Worm (Caenorhabditis elegans) whole organism, late embryonic: ENCODE data around the gene srh-266.

Experiments
- F13H6.1 ChIP-seq: sonication (generic microtip); optimal IDR thresholded peaks from 2 replicates; lab custom pipeline; 2016; ENCODE audit warnings: missing genetic modification characterization, missing compliant biosample characterization
- K02D7.2 ChIP-seq: sonication (generic microtip); optimal IDR thresholded peaks from 2 replicates; lab custom pipeline; 2017; ENCODE audit warnings: mild to moderate bottlenecking, missing genetic modification characterization, missing compliant biosample characterization
- che-1 ChIP-seq: sonication (generic microtip); optimal IDR thresholded peaks from 2 replicates; lab custom pipeline; 2016; ENCODE audit warnings: mild to moderate bottlenecking, missing genetic modification characterization, missing compliant biosample characterization
- dmd-4 ChIP-seq: sonication (generic microtip); optimal IDR thresholded peaks from 2 replicates; lab custom pipeline; 2016; ENCODE audit warnings: borderline replicate concordance, missing genetic modification characterization, missing compliant biosample characterization
- elt-4 ChIP-seq: sonication (generic microtip); optimal IDR thresholded peaks from 2 replicates; lab custom pipeline; 2016; ENCODE audit warnings: missing genetic modification characterization, missing compliant biosample characterization
- fkh-10 ChIP-seq: fragments of 150-350 bp; optimal IDR thresholded peaks from 2 replicates; lab custom pipeline; 2014; ENCODE audit warnings: missing biosample characterization, missing genetic modification reagents, missing genetic modification characterization
- gmeb-2 ChIP-seq: sonication (generic microtip); optimal IDR thresholded peaks from 2 replicates; lab custom pipeline; 2016; ENCODE audit warnings: missing genetic modification characterization, inconsistent platforms, missing compliant biosample characterization
- nfya-1 ChIP-seq: sonication (generic microtip); optimal IDR thresholded peaks from 2 replicates; lab custom pipeline; 2017; ENCODE audit warnings: missing genetic modification characterization, mild to moderate bottlenecking, missing compliant biosample characterization, antibody characterized with exemption, moderate library complexity
- odd-2 ChIP-seq: sonication (generic microtip); optimal IDR thresholded peaks from 2 replicates; lab custom pipeline; 2017; ENCODE audit warnings: antibody characterized with exemption, mild to moderate bottlenecking, missing genetic modification characterization, missing compliant biosample characterization
- pax-1 ChIP-seq: fragments of 150-350 bp; optimal IDR thresholded peaks from 2 replicates; lab custom pipeline; 2014; ENCODE audit warnings: missing biosample characterization, missing genetic modification characterization
- pros-1 ChIP-seq: fragments of 150-350 bp; optimal IDR thresholded peaks from 2 replicates; lab custom pipeline; 2014; ENCODE audit warnings: missing biosample characterization, missing genetic modification reagents, missing genetic modification characterization

srh-266 gene

DNA sequence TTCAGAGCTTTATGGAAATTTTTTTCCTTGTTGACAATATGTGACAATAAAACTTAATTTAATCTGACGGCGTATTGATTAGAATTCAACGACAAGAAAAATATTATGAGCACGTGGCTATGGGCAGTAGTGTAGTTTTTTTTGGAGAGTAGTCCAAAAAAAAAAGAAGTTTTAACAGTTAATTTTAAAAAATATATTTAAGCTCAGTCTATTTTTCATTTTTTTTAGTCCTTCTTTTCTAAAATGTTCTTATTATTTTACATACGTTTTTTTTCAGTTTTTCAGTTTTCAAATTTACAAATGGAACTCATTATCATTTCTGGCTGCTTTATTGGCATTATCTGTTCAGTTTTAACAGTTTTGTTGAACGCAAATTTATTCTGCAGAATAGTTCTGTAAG lies 44.2 kb downstream of the srh-266 start, which contains the start of gene srbc-39:
Gene srbc-39 (plus strand): TSS at position 301 of the 400 bp plus-strand sequence.
- TF ChIP-seq fkh-10 (GFP tag; lab: Kevin White, UChicago) (no peak), odd-2 (no peak), nfya-1 (tag; lab: Kevin White, UChicago) (no peak), pros-1 (tag; lab: Kevin White, UChicago) (no peak), K02D7.2 (no peak), F13H6.1 (no peak)

DNA sequence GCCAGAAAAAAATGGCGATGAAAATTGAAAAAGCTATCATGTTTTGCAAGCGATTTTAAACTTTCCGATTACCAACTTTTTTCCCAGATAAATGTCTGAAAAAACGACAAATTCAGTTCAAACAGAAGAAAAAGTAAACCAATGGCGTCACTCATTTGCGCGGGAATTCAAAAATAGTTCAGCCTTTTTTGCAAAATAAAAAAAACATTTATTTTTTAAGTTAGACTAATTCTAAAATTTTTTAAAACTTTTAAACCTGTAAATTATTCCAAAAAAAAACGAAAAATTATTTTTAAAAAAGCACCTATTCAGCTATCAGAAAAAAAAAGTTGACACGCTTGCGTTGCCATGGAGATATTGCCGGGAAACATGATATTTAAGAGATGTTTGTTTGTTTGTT lies 48.3 kb downstream of the srh-266 start, which contains the start of gene cyp-33C11:
Gene cyp-33C11 (minus strand): TSS at position 101 of the 400 bp plus-strand sequence.
- TF ChIP-seq odd-2 (no peak), che-1 (tag; lab: Kevin White, UChicago) (no peak), elt-4 (tag; lab: Kevin White, UChicago) (no peak), dmd-4 (no peak), gmeb-2 (tag; lab: Kevin White, UChicago) (no peak), pax-1 (tag; lab: Kevin White, UChicago) (no peak)
